Fruit fly (Drosophila melanogaster) whole organism, embryonic: ENCODE data around the gene CG17612.
A peak's percentile ranks its signal among the peaks of the same experiment; 100 is the strongest.

Experiments used
- Awh ChIP-seq: fragments of 200-800 bp; sonication (Bioruptor generic); IDR thresholded peaks from 2 replicates; pipeline ENCODE4, ENCODE4 v1.3.6; 2022; ENCODE audit warnings: missing biosample characterization, missing genetic modification characterization
- CG10267 ChIP-seq: fragments of 200-800 bp; sonication (Bioruptor generic); optimal IDR thresholded peaks from 2 replicates; lab custom pipeline; 2018; ENCODE audit warnings: missing biosample characterization, mild to moderate bottlenecking, missing genetic modification characterization, moderate library complexity
- CG12659 ChIP-seq: fragments of 200-800 bp; sonication (Bioruptor generic); optimal IDR thresholded peaks from 3 replicates; lab custom pipeline; 2017; ENCODE audit warnings: mild to moderate bottlenecking, missing biosample characterization, missing genetic modification reagents, missing genetic modification characterization
- CG13624 ChIP-seq: fragments of 200-800 bp; sonication (Bioruptor generic); optimal IDR thresholded peaks from 2 replicates; lab custom pipeline; 2016; ENCODE audit warnings: missing biosample characterization, missing genetic modification characterization
- CG15514 ChIP-seq: fragments of 200-800 bp; sonication (Bioruptor generic); optimal IDR thresholded peaks from 3 replicates; lab custom pipeline; 2017; ENCODE audit warnings: missing biosample characterization, missing genetic modification characterization, mild to moderate bottlenecking, moderate library complexity, missing genetic modification reagents
- CG1603 ChIP-seq: fragments of 200-800 bp; sonication (Bioruptor generic); optimal IDR thresholded peaks from 2 replicates; lab custom pipeline; 2019; ENCODE audit warnings: missing biosample characterization, mild to moderate bottlenecking, missing genetic modification characterization, moderate library complexity
- CG16813 ChIP-seq: fragments of 200-800 bp; sonication (Bioruptor generic); IDR thresholded peaks from 3 replicates; pipeline ENCODE4 v1.3.6; 2022; ENCODE audit warnings: missing biosample characterization, missing genetic modification characterization; ENCODE audit not compliant: partially characterized antibody
- CG1832 ChIP-seq: fragments of 200-800 bp; sonication (Bioruptor generic); optimal IDR thresholded peaks from 2 replicates; lab custom pipeline; 2017; ENCODE audit warnings: missing biosample characterization, mild to moderate bottlenecking, missing genetic modification characterization, inconsistent platforms
- CG2712 ChIP-seq: fragments of 200-800 bp; optimal IDR thresholded peaks from 3 replicates; lab custom pipeline; 2019; ENCODE audit warnings: missing biosample characterization, mild to moderate bottlenecking, missing genetic modification characterization, moderate library complexity
- CG31388 ChIP-seq: fragments of 200-800 bp; sonication (Bioruptor generic); optimal IDR thresholded peaks from 2 replicates; lab custom pipeline; 2016; ENCODE audit warnings: missing biosample characterization, missing genetic modification characterization
- CG33213 ChIP-seq: fragments of 200-800 bp; sonication (Bioruptor generic); optimal IDR thresholded peaks from 3 replicates; lab custom pipeline; 2016; ENCODE audit warnings: missing biosample characterization, missing genetic modification characterization
- CG3847 ChIP-seq: fragments of 200-800 bp; sonication (Bioruptor generic); IDR thresholded peaks from 2 replicates; pipeline ENCODE4 v1.3.6; 2022; ENCODE audit warnings: missing biosample characterization, missing genetic modification characterization
- CG43689 ChIP-seq: fragments of 200-800 bp; sonication (Bioruptor generic); IDR thresholded peaks from 2 replicates; pipeline ENCODE4 v1.3.6; 2022; ENCODE audit warnings: missing biosample characterization, missing genetic modification characterization
- CG8478 ChIP-seq: fragments of >200 bp; optimal IDR thresholded peaks from 2 replicates; lab custom pipeline; 2018
- Eip74EF ChIP-seq, 2 experiments: fragments of 200-800 bp in 1 of 2; fragments of >200 bp in 1 of 2; sonication (Bioruptor generic) in 1 of 2; optimal IDR thresholded peaks; 2 replicates each; lab custom pipeline; 2017 to 2019; ENCODE audit warnings: missing biosample characterization in 2 of 2, missing genetic modification characterization in 2 of 2, mild to moderate bottlenecking in 1 of 2, moderate library complexity in 1 of 2
- Fer1 ChIP-seq: fragments of 200-800 bp; sonication (Bioruptor generic); optimal IDR thresholded peaks from 2 replicates; lab custom pipeline; 2017; ENCODE audit warnings: missing biosample characterization, mild to moderate bottlenecking, missing genetic modification characterization
- HHEX ChIP-seq: fragments of 200-800 bp; sonication (Bioruptor generic); optimal IDR thresholded peaks from 3 replicates; lab custom pipeline; 2017; ENCODE audit warnings: missing biosample characterization, mild to moderate bottlenecking, missing genetic modification characterization, missing genetic modification reagents
- Hey ChIP-seq: fragments of 200-800 bp; sonication (Bioruptor generic); optimal IDR thresholded peaks from 3 replicates; lab custom pipeline; 2018; ENCODE audit warnings: missing biosample characterization, mild to moderate bottlenecking, missing genetic modification characterization
- Hr39 ChIP-seq: fragments of >200 bp; optimal IDR thresholded peaks from 2 replicates; lab custom pipeline; 2017
- Hsf ChIP-seq: fragments of 200-800 bp; sonication (Bioruptor generic); optimal IDR thresholded peaks from 3 replicates; lab custom pipeline; 2016; ENCODE audit warnings: missing biosample characterization, missing genetic modification characterization
- Jarid2 ChIP-seq: fragments of 200-800 bp; sonication (Bioruptor generic); optimal IDR thresholded peaks from 3 replicates; lab custom pipeline; 2017; ENCODE audit warnings: mild to moderate bottlenecking, missing biosample characterization, missing genetic modification reagents, missing genetic modification characterization
- Med ChIP-seq: fragments of 200-800 bp; sonication (Bioruptor generic); peaks from one replicate; lab custom pipeline; 2016; ENCODE audit warnings: missing biosample characterization, missing genetic modification characterization, mild to moderate bottlenecking, inconsistent platforms, moderate library complexity
- Mrtf ChIP-seq: fragments of 200-800 bp; sonication (Bioruptor generic); IDR thresholded peaks from 3 replicates; pipeline ENCODE4 v1.3.6; 2022; ENCODE audit warnings: missing biosample characterization, missing genetic modification characterization
- Neu2 ChIP-seq: fragments of 200-800 bp; sonication (Bioruptor generic); optimal IDR thresholded peaks from 3 replicates; lab custom pipeline; 2016; ENCODE audit warnings: missing biosample characterization, missing genetic modification characterization, borderline replicate concordance
- Opbp ChIP-seq: fragments of 200-800 bp; sonication (Bioruptor generic); IDR thresholded peaks from 3 replicates; pipeline ENCODE4 v1.3.6; 2022; ENCODE audit warnings: missing biosample characterization, missing genetic modification characterization; ENCODE audit not compliant: partially characterized antibody
- Pdp1 ChIP-seq, 2 experiments: fragments of 200-800 bp; sonication (Bioruptor generic); optimal IDR thresholded peaks; 3 replicates each; lab custom pipeline; 2016; ENCODE audit warnings: missing biosample characterization in 2 of 2, missing genetic modification characterization in 2 of 2, mild to moderate bottlenecking in 1 of 2, moderate library complexity in 1 of 2
- Rfx ChIP-seq: fragments of 200-800 bp; sonication (Bioruptor generic); IDR thresholded peaks from 2 replicates; pipeline ENCODE4 v1.3.6; 2022; ENCODE audit warnings: missing biosample characterization, missing genetic modification characterization
- Sox100B ChIP-seq: fragments of 200-800 bp; sonication (Bioruptor generic); optimal IDR thresholded peaks from 3 replicates; lab custom pipeline; 2018; ENCODE audit warnings: missing biosample characterization, mild to moderate bottlenecking, missing genetic modification characterization
- Sox102F ChIP-seq: fragments of 200-800 bp; sonication (Bioruptor generic); optimal IDR thresholded peaks from 2 replicates; lab custom pipeline; 2018; ENCODE audit warnings: missing biosample characterization, mild to moderate bottlenecking, missing genetic modification characterization, moderate library complexity
- Stat92E ChIP-seq, 3 experiments: fragments of >200 bp in 2 of 3; fragments of 200-800 bp in 1 of 3; sonication (Bioruptor generic) in 1 of 3; optimal IDR thresholded peaks; 2 replicates each; lab custom pipeline; 2017 to 2019; ENCODE audit warnings: missing biosample characterization in 3 of 3, missing genetic modification characterization in 3 of 3, mild to moderate bottlenecking in 1 of 3, moderate library complexity in 1 of 3
- ac ChIP-seq: fragments of 200-800 bp; sonication (Bioruptor generic); optimal IDR thresholded peaks from 3 replicates; lab custom pipeline; 2017; ENCODE audit warnings: missing biosample characterization, mild to moderate bottlenecking, missing genetic modification characterization
- bbx ChIP-seq: fragments of 200-800 bp; sonication (Bioruptor generic); IDR thresholded peaks from 2 replicates; pipeline ENCODE4 v1.3.6; 2022; ENCODE audit warnings: missing biosample characterization, missing genetic modification characterization; ENCODE audit not compliant: partially characterized antibody
- chinmo ChIP-seq: fragments of 200-800 bp; sonication (Bioruptor generic); IDR thresholded peaks from 4 replicates; pipeline ENCODE4 v1.3.6; 2022; ENCODE audit warnings: missing biosample characterization, missing genetic modification characterization; ENCODE audit not compliant: partially characterized antibody
- crol ChIP-seq: fragments of 200-800 bp; sonication (Bioruptor generic); IDR thresholded peaks from 2 replicates; pipeline ENCODE4 v1.3.6; 2022; ENCODE audit warnings: missing biosample characterization, missing genetic modification characterization
- dmrt11E ChIP-seq: fragments of 200-800 bp; sonication (Bioruptor generic); optimal IDR thresholded peaks from 3 replicates; lab custom pipeline; 2018; ENCODE audit warnings: missing biosample characterization, mild to moderate bottlenecking, missing genetic modification characterization, moderate library complexity
- dpn ChIP-seq, 2 experiments: fragments of 200-800 bp; sonication (Bioruptor generic); optimal IDR thresholded peaks; 3 replicates each; lab custom pipeline; 2016; ENCODE audit warnings: missing biosample characterization in 2 of 2, missing genetic modification characterization in 2 of 2
- ewg ChIP-seq: fragments of 200-800 bp; sonication (Bioruptor generic); optimal IDR thresholded peaks from 3 replicates; lab custom pipeline; 2017; ENCODE audit warnings: mild to moderate bottlenecking, missing biosample characterization, missing genetic modification reagents, missing genetic modification characterization
- ftz-f1 ChIP-seq: fragments of 200-800 bp; sonication (Bioruptor generic); optimal IDR thresholded peaks from 2 replicates; lab custom pipeline; 2016; ENCODE audit warnings: missing biosample characterization, missing genetic modification characterization
- mirr ChIP-seq: fragments of 200-800 bp; sonication (Bioruptor generic); optimal IDR thresholded peaks from 3 replicates; lab custom pipeline; 2018; ENCODE audit warnings: missing biosample characterization, mild to moderate bottlenecking, missing genetic modification characterization
- pros ChIP-seq: fragments of 200-800 bp; sonication (Bioruptor generic); optimal IDR thresholded peaks from 3 replicates; lab custom pipeline; 2019; ENCODE audit warnings: missing biosample characterization, mild to moderate bottlenecking, missing genetic modification characterization, moderate library complexity
- pzg ChIP-seq: fragments of 200-800 bp; sonication (Bioruptor generic); optimal IDR thresholded peaks from 3 replicates; lab custom pipeline; 2018; ENCODE audit warnings: missing biosample characterization, mild to moderate bottlenecking, missing genetic modification characterization, moderate library complexity
- sim ChIP-seq: fragments of 200-800 bp; sonication (Bioruptor generic); IDR thresholded peaks from 2 replicates; pipeline ENCODE4 v1.3.6; 2022; ENCODE audit warnings: missing biosample characterization, missing genetic modification characterization
- sisA ChIP-seq: fragments of 200-800 bp; sonication (Bioruptor generic); IDR thresholded peaks from 2 replicates; pipeline ENCODE4 v1.3.6; 2022; ENCODE audit warnings: missing biosample characterization, missing genetic modification characterization
- sug ChIP-seq: fragments of 200-800 bp; optimal IDR thresholded peaks from 2 replicates; lab custom pipeline; 2019; ENCODE audit warnings: missing biosample characterization, mild to moderate bottlenecking, missing genetic modification characterization, moderate library complexity
- ttk ChIP-seq: fragments of 200-800 bp; sonication (Bioruptor generic); IDR thresholded peaks from 2 replicates; pipeline ENCODE4 v2.1.2; 2022; ENCODE audit warnings: missing biosample characterization, missing genetic modification characterization

CG17612 gene

dm6 chr2L:4345569-4346131, 36.9 kb downstream of the CG17612 start (continued):
- TF ChIP-seq CG33213 (GFP tag; lab: Kevin White, UChicago) (peak; percentile 17), ac (GFP tag; lab: Kevin White, UChicago) (no peak), crol (GFP tag; lab: Robert Waterston, UW) (no peak), CG15514 (GFP tag; lab: Kevin White, UChicago) (peak; percentile 24), dpn (GFP tag; optimal IDR thresholded peaks at IDR 0.05; lab: Kevin White, UChicago) (peak in 1 of 2 experiments; percentile 18), Rfx (GFP tag; lab: Robert Waterston, UW) (peak; percentile 26; the same call in 1 of the 2 replicates), Hr39 (lab: Kevin White, UChicago) (no peak), pros (GFP tag; lab: Kevin White, UChicago) (peak; percentile 92), Pdp1 (GFP tag; optimal IDR thresholded peaks at IDR 0.05; lab: Kevin White, UChicago) (peak in 1 of 2 experiments; percentile 4), CG10267 (tag; lab: Kevin White, UChicago) (peak; percentile 39), CG13624 (GFP tag; lab: Kevin White, UChicago) (peak; percentile 3), CG12659 (GFP tag; lab: Kevin White, UChicago) (peak; percentile 8), Sox100B (GFP tag; lab: Kevin White, UChicago) (no peak), ttk (GFP tag; lab: Robert Waterston, UW) (no peak), Med (peak; percentile 81), dmrt11E (tag; lab: Kevin White, UChicago) (no peak), CG1603 (peak; percentile 14), Stat92E (GFP tag; optimal IDR thresholded peaks at IDR 0.05; lab: Kevin White, UChicago) (peak in 1 of 3 experiments; percentile 20), sug (tag; lab: Kevin White, UChicago) (peak; percentile 46), CG2712 (tag; lab: Kevin White, UChicago) (peak; percentile 25), Fer1 (peak; percentile 24), Sox102F (GFP tag; lab: Kevin White, UChicago) (no peak)

- TF ChIP-seq bbx (GFP tag; lab: Robert Waterston, UW) (no peak), Hsf (GFP tag; lab: Kevin White, UChicago) (no peak), Mrtf (GFP tag; lab: Robert Waterston, UW) (no peak), CG8478 (lab: Kevin White, UChicago) (no peak), CG31388 (no peak), Opbp (GFP tag; lab: Robert Waterston, UW) (no peak), ewg (GFP tag; lab: Kevin White, UChicago) (peak; percentile 12), CG16813 (no peak), Jarid2 (no peak), chinmo (peak; percentile 57; the same call in 1 of the 4 replicates), Hey (tag; lab: Kevin White, UChicago) (peak; percentile 10), sim (GFP tag; lab: Robert Waterston, UW) (no peak), sisA (GFP tag; lab: Robert Waterston, UW) (no peak), Awh (GFP tag; lab: Robert Waterston, UW) (no peak), mirr (GFP tag; lab: Kevin White, UChicago) (peak; percentile 85), CG15514 (GFP tag; lab: Kevin White, UChicago) (peak; percentile 2), CG1832 (GFP tag; lab: Kevin White, UChicago) (no peak), HHEX (peak; percentile 15), Stat92E (GFP tag; optimal IDR thresholded peaks at IDR 0.05; lab: Kevin White, UChicago) (no peak), CG43689 (GFP tag; lab: Robert Waterston, UW) (no peak), CG3847 (GFP tag; lab: Robert Waterston, UW) (no peak), ftz-f1 (GFP tag; lab: Kevin White, UChicago) (no peak), pzg (GFP tag; lab: Kevin White, UChicago) (no peak), Neu2 (GFP tag; lab: Kevin White, UChicago) (no peak), Eip74EF (GFP tag; optimal IDR thresholded peaks at IDR 0.05; lab: Kevin White, UChicago) (peak in 1 of 2 experiments; percentile 86)
These were observed 42.5 kb downstream of the CG17612 start for dm6 chr2L:4339780-4340694.
